Fruit fly (Drosophila melanogaster): ENCODE data around the gene chp.

The chp gene

DNA sequence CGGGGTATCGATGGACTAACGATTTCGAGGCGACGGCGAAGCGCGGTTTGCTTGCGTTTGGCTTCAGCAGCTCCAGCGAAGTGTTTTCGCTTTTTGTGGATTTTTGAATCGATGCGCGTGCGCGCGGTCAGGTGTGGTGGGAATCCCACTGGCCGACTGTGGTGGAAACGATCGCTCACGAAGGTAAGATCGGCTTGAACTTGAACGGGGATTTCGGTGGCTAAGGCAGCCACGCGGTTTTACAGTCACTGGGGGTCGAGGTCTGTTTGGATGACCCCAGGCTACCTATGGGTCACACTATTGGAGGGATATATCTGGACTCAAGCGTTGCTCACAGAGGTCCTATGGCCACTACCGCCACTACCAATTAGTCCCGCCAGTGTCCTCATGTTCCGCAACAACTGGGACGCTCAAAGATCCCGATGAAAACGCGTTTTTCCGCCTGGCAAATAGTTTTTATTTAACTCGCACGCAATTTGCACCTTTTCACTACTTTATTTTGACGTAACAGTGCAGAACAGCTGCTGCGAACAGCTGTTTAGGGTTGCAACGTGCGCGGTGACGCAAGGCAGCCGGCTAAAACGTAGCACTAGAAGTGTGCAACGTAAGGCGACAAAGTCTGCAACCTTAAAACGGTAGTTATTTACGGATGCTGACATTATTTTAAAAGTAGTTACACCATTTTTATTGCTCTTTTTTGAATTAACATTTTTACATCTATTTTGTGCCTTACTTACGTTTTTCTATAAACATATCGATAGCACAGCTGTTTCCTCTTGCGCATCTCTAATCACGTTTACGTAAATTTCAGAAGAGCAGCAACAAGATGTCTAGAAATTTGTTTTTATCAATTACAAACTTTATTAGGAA, 41.8 kb upstream of the chp start, which contains the start of the genes qless and mRpL32 (continued):
- TF ChIP-seq bigmax (GFP tag; optimal IDR thresholded peaks at IDR 0.05) (no peak), kah (GFP tag; optimal IDR thresholded peaks at IDR 0.05) (no peak), CG10979 (tag; optimal IDR thresholded peaks at IDR 0.05) (peak; percentile 22), ranshi (GFP tag; IDR thresholded peaks at IDR 0.05) (0 out of 2 replicates have a peak, but pooled peaks have one; percentile 41), crp (GFP tag; optimal IDR thresholded peaks at IDR 0.05) (peak; percentile 94 to 99), fd96Cb (tag; optimal IDR thresholded peaks at IDR 0.05) (peak; percentile 7), Fer1 (GFP tag; optimal IDR thresholded peaks at IDR 0.05) (peak; percentile 28), Dp (GFP tag; optimal IDR thresholded peaks at IDR 0.05) (peak; percentile 50), Camta (GFP tag; optimal IDR thresholded peaks at IDR 0.05) (peak; percentile 58), CkIIα-i1 (GFP tag; IDR thresholded peaks at IDR 0.05) (no peak), vfl (GFP tag; optimal IDR thresholded peaks at IDR 0.05) (peak; percentile 36), CG7928 (GFP tag; optimal IDR thresholded peaks at IDR 0.05) (peak; percentile 67), bab2 (GFP tag; optimal IDR thresholded peaks at IDR 0.05) (peak; percentile 71), wor (GFP tag; IDR thresholded peaks at IDR 0.05) (no peak), CG31441 (GFP tag; IDR thresholded peaks at IDR 0.05) (peak; percentile 47; the same call in 1 of the 2 replicates), CG6654 (GFP tag; optimal IDR thresholded peaks at IDR 0.05) (peak; percentile 95), Ravus (GFP tag; IDR thresholded peaks at IDR 0.05) (no peak; the same call in 1 of the 2 replicates), sc (optimal IDR thresholded peaks at IDR 0.05) (no peak), sc (GFP tag; optimal IDR thresholded peaks at IDR 0.05) (no peak), Dad (GFP tag; optimal IDR thresholded peaks at IDR 0.05) (peak; percentile 89), CG18011 (GFP tag; optimal IDR thresholded peaks at IDR 0.05) (peak; percentile 29), CG11085 (GFP tag; IDR thresholded peaks at IDR 0.05) (peak; percentile 51; the same call in 1 of the 2 replicates), slp2 (GFP tag; optimal IDR thresholded peaks at IDR 0.05) (peak; percentile 48), salm (tag; optimal IDR thresholded peaks at IDR 0.05) (no peak), CG7357 (GFP tag; IDR thresholded peaks at IDR 0.05) (peak; percentile 70; the same call in 2 of the 3 replicates), CG32772 (GFP tag; IDR thresholded peaks at IDR 0.05) (peak; percentile 72), pzg (GFP tag; optimal IDR thresholded peaks at IDR 0.05) (peak; percentile 66), HmgZ (tag; optimal IDR thresholded peaks at IDR 0.05) (peak; percentile 7), CG18599 (GFP tag; optimal IDR thresholded peaks at IDR 0.05) (peak; percentile 55)

DNA sequence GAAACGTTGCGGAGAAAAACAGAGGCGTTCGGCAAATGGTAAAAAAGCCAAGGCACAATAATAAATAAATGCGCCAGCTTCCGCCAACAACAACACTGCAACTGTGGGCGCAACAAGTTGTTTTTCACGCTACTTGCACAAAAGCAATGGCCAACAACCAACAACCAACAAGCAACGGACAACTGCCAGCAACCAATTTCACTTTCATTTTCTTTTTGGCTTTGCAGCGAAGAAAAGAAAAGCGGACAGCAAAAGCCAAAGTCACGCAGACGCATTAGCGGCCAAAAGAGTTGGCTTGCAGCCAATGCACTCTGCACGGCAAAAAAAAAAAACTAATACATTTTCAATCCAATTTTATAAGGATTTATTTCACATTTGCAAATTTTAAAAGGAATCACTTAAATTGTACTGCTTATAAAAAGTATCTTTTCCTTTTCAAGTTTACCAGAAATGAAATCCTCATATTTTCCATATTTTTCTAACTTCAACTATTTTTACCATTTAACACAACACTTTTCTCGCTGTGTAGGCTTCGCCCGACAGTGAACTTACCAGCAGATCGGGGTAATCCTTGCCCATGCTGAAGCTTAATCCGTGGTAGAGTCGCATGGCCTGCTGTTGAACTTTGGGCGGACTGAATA, 40.7 kb upstream of the chp start:
- TF ChIP-seq CG12391 (tag; optimal IDR thresholded peaks at IDR 0.05) (peak; percentile 7), Blimp-1 (GFP tag; optimal IDR thresholded peaks at IDR 0.05) (peak; percentile 91), CG6689 (GFP tag; IDR thresholded peaks at IDR 0.05) (peak; percentile 11; the same call in 1 of the 2 replicates), trh (GFP tag; optimal IDR thresholded peaks at IDR 0.05) (no peak), gem (tag; optimal IDR thresholded peaks at IDR 0.05) (peak; percentile 31), bsh (GFP tag; optimal IDR thresholded peaks at IDR 0.05) (peak in 1 of 2 experiments; percentile 27), Sox102F (GFP tag; optimal IDR thresholded peaks at IDR 0.05) (peak; percentile 49), CG10979 (tag; optimal IDR thresholded peaks at IDR 0.05) (peak; percentile 41), CG11504 (tag; optimal IDR thresholded peaks at IDR 0.05) (peak; percentile 6), Ptx1 (GFP tag; IDR thresholded peaks at IDR 0.05) (0 out of 2 replicates have a peak, but pooled peaks have one; percentile 20), CG8388 (GFP tag; optimal IDR thresholded peaks at IDR 0.05) (peak; percentile 4), Hr51 (GFP tag; optimal IDR thresholded peaks at IDR 0.05) (peak in 1 of 2 experiments; percentile 6), HLH3B (GFP tag; IDR thresholded peaks at IDR 0.05) (no peak), CG10267 (tag; optimal IDR thresholded peaks at IDR 0.05) (no peak), tx (GFP tag; optimal IDR thresholded peaks at IDR 0.05) (no peak), ind (GFP tag; optimal IDR thresholded peaks at IDR 0.05) (no peak), Drgx (GFP tag; IDR thresholded peaks at IDR 0.05) (peak; percentile 55), row (GFP tag; IDR thresholded peaks at IDR 0.05) (peak; percentile 17; the same call in 1 of the 3 replicates), prd (optimal IDR thresholded peaks at IDR 0.05) (no peak), prd (GFP tag; IDR thresholded peaks at IDR 0.05) (peak; percentile 17; the same call in 1 of the 3 replicates)

Data from whole organism, embryonic.